Fruit fly (Drosophila melanogaster) whole organism, prepupa: Measurements from ENCODE around the gene pasi2.

Source experiments
- CG10669 ChIP-seq: fragments of 200-800 bp; sonication (Bioruptor generic); optimal IDR thresholded peaks from 3 replicates; lab custom pipeline; 2018; ENCODE audit warnings: missing biosample characterization, mild to moderate bottlenecking, missing genetic modification characterization, moderate library complexity
- CG11294 ChIP-seq: fragments of 200-800 bp; sonication (Bioruptor generic); IDR thresholded peaks from 2 replicates; pipeline ENCODE4 v1.3.6; 2022; ENCODE audit warnings: missing biosample characterization, missing genetic modification characterization
- CG11902 ChIP-seq: fragments of 200-800 bp; sonication (Bioruptor generic); optimal IDR thresholded peaks from 3 replicates; lab custom pipeline; 2016; ENCODE audit warnings: missing biosample characterization, missing genetic modification characterization
- CG15336 ChIP-seq: fragments of 200-800 bp; sonication (Bioruptor generic); IDR thresholded peaks from 2 replicates; pipeline ENCODE4 v1.3.6; 2022; ENCODE audit warnings: missing biosample characterization, missing genetic modification characterization
- CG1621 ChIP-seq: fragments of 200-800 bp; sonication (Bioruptor generic); optimal IDR thresholded peaks from 3 replicates; lab custom pipeline; 2018; ENCODE audit warnings: missing biosample characterization, mild to moderate bottlenecking, missing genetic modification characterization
- CG31627 ChIP-seq: fragments of 200-800 bp; sonication (Bioruptor generic); optimal IDR thresholded peaks from 3 replicates; lab custom pipeline; 2016; ENCODE audit warnings: missing biosample characterization, missing genetic modification characterization
- CG32006 ChIP-seq: fragments of 200-800 bp; sonication (Bioruptor generic); optimal IDR thresholded peaks from 3 replicates; lab custom pipeline; 2017; ENCODE audit warnings: missing biosample characterization, mild to moderate bottlenecking, missing genetic modification characterization
- CG34406 ChIP-seq: fragments of 200-800 bp; sonication (Bioruptor generic); optimal IDR thresholded peaks from 3 replicates; lab custom pipeline; 2016; ENCODE audit warnings: missing biosample characterization, missing genetic modification characterization
- CG4318 ChIP-seq: fragments of 200-800 bp; sonication (Bioruptor generic); optimal IDR thresholded peaks from 3 replicates; lab custom pipeline; 2017; ENCODE audit warnings: missing biosample characterization, mild to moderate bottlenecking, missing genetic modification characterization
- CG6792 ChIP-seq: fragments of 200-800 bp; sonication (Bioruptor generic); optimal IDR thresholded peaks from 3 replicates; lab custom pipeline; 2016; ENCODE audit warnings: missing biosample characterization, missing genetic modification characterization
- CG6808 ChIP-seq: fragments of 200-800 bp; sonication (Bioruptor generic); optimal IDR thresholded peaks from 3 replicates; lab custom pipeline; 2017; ENCODE audit warnings: missing biosample characterization, missing genetic modification characterization, mild to moderate bottlenecking, moderate library complexity, missing genetic modification reagents
- CG6854 ChIP-seq: fragments of 200-800 bp; sonication (Bioruptor generic); optimal IDR thresholded peaks from 2 replicates; lab custom pipeline; 2017; ENCODE audit warnings: missing biosample characterization, mild to moderate bottlenecking, missing genetic modification characterization
- CG7368 ChIP-seq: fragments of 200-800 bp; sonication (Bioruptor generic); optimal IDR thresholded peaks from 3 replicates; lab custom pipeline; 2016; ENCODE audit warnings: missing biosample characterization, missing genetic modification characterization
- CG8119 ChIP-seq: fragments of 200-800 bp; sonication (Bioruptor generic); IDR thresholded peaks from 3 replicates; pipeline ENCODE4 v1.3.6; 2022; ENCODE audit warnings: missing biosample characterization, missing genetic modification characterization
- CG8319 ChIP-seq: fragments of 200-800 bp; sonication (Bioruptor generic); optimal IDR thresholded peaks from 3 replicates; lab custom pipeline; 2016; ENCODE audit warnings: missing biosample characterization, missing genetic modification characterization
- CG8632 ChIP-seq: fragments of 200-800 bp; sonication (Bioruptor generic); optimal IDR thresholded peaks from 3 replicates; lab custom pipeline; 2016; ENCODE audit warnings: missing biosample characterization, missing genetic modification characterization
- Eip78C ChIP-seq: fragments of 200-800 bp; sonication (Bioruptor generic); peaks from one replicate; lab custom pipeline; 2016; ENCODE audit warnings: missing biosample characterization, missing genetic modification characterization
- Eip93F ChIP-seq: fragments of 200-800 bp; sonication (Bioruptor generic); optimal IDR thresholded peaks from 2 replicates; lab custom pipeline; 2016; ENCODE audit warnings: missing biosample characterization, mild to moderate bottlenecking, missing genetic modification characterization
- Ets21C ChIP-seq: fragments of 200-800 bp; sonication (Bioruptor generic); optimal IDR thresholded peaks from 3 replicates; lab custom pipeline; 2016; ENCODE audit warnings: missing biosample characterization, missing genetic modification characterization
- Hr38 ChIP-seq: sonication (Bioruptor generic); optimal IDR thresholded peaks from 2 replicates; lab custom pipeline; 2016; ENCODE audit warnings: missing biosample characterization, missing genetic modification characterization
- Lpt ChIP-seq: fragments of 200-800 bp; sonication (Bioruptor generic); optimal IDR thresholded peaks from 3 replicates; lab custom pipeline; 2016; ENCODE audit warnings: missing biosample characterization, missing genetic modification characterization
- Met ChIP-seq: fragments of 200-800 bp; sonication (Bioruptor generic); optimal IDR thresholded peaks from 3 replicates; lab custom pipeline; 2016; ENCODE audit warnings: missing biosample characterization, missing genetic modification characterization
- OdsH ChIP-seq: fragments of 200-800 bp; sonication (Bioruptor generic); optimal IDR thresholded peaks from 3 replicates; lab custom pipeline; 2016; ENCODE audit warnings: missing biosample characterization, missing genetic modification characterization
- Smox ChIP-seq: fragments of 200-800 bp; sonication (Bioruptor generic); optimal IDR thresholded peaks from 3 replicates; lab custom pipeline; 2016; ENCODE audit warnings: missing biosample characterization, missing genetic modification characterization
- Sox102F ChIP-seq: fragments of 200-800 bp; sonication (Bioruptor generic); optimal IDR thresholded peaks from 2 replicates; lab custom pipeline; 2016; ENCODE audit warnings: missing biosample characterization, mild to moderate bottlenecking, missing genetic modification characterization
- Sox15 ChIP-seq: fragments of 200-800 bp; sonication (Bioruptor generic); optimal IDR thresholded peaks from 3 replicates; lab custom pipeline; 2016; ENCODE audit warnings: missing biosample characterization, missing genetic modification characterization
- achi ChIP-seq: fragments of 200-800 bp; sonication (Bioruptor generic); optimal IDR thresholded peaks from 3 replicates; lab custom pipeline; 2016; ENCODE audit warnings: missing biosample characterization, missing genetic modification characterization
- cyc ChIP-seq: fragments of 200-800 bp; sonication (Bioruptor generic); optimal IDR thresholded peaks from 3 replicates; lab custom pipeline; 2016; ENCODE audit warnings: missing biosample characterization, missing genetic modification characterization
- dac ChIP-seq: fragments of 200-800 bp; sonication (Bioruptor generic); optimal IDR thresholded peaks from 2 replicates; lab custom pipeline; 2017; ENCODE audit warnings: missing biosample characterization, mild to moderate bottlenecking, missing genetic modification characterization
- dsx ChIP-seq: fragments of 200-800 bp; optimal IDR thresholded peaks from 3 replicates; lab custom pipeline; 2019; ENCODE audit warnings: missing biosample characterization, mild to moderate bottlenecking, missing genetic modification characterization, moderate library complexity; ENCODE audit not compliant: poor library complexity, severe bottlenecking
- eg ChIP-seq: fragments of 200-800 bp; sonication (Bioruptor generic); IDR thresholded peaks from 3 replicates; pipeline ENCODE4 v1.3.6; 2022; ENCODE audit warnings: missing biosample characterization, missing genetic modification characterization
- fd85E ChIP-seq: fragments of 200-800 bp; sonication (Bioruptor generic); optimal IDR thresholded peaks from 3 replicates; lab custom pipeline; 2016; ENCODE audit warnings: missing biosample characterization, missing genetic modification characterization
- fkh ChIP-seq: fragments of 200-800 bp; sonication (Bioruptor generic); optimal IDR thresholded peaks from 3 replicates; lab custom pipeline; 2017; ENCODE audit warnings: missing biosample characterization, mild to moderate bottlenecking, missing genetic modification characterization, moderate library complexity
- lz ChIP-seq: fragments of 200-800 bp; sonication (Bioruptor generic); optimal IDR thresholded peaks from 3 replicates; lab custom pipeline; 2016; ENCODE audit warnings: missing biosample characterization, missing genetic modification characterization
- salr ChIP-seq, 2 experiments: fragments of 200-800 bp; sonication (Bioruptor generic); optimal IDR thresholded peaks; 3 replicates each; lab custom pipeline; 2016 to 2018; ENCODE audit warnings: missing biosample characterization in 2 of 2, missing genetic modification characterization in 2 of 2, mild to moderate bottlenecking in 1 of 2
- spab ChIP-seq: fragments of 200-800 bp; sonication (Bioruptor generic); optimal IDR thresholded peaks from 2 replicates; lab custom pipeline; 2017; ENCODE audit warnings: missing biosample characterization, mild to moderate bottlenecking, missing genetic modification characterization, missing genetic modification reagents
- ss ChIP-seq, 2 experiments: fragments of 200-800 bp; sonication (Bioruptor generic); optimal IDR thresholded peaks; 2 replicates in 1 of 2; 3 replicates in 1 of 2; lab custom pipeline; 2017 to 2018; ENCODE audit warnings: mild to moderate bottlenecking in 2 of 2, missing biosample characterization in 2 of 2, missing genetic modification characterization in 2 of 2, moderate library complexity in 1 of 2
- svp ChIP-seq: fragments of 200-800 bp; sonication (Bioruptor generic); peaks from one replicate; lab custom pipeline; 2016; ENCODE audit warnings: missing biosample characterization, missing genetic modification characterization
- topi ChIP-seq: fragments of 200-800 bp; sonication (Bioruptor generic); optimal IDR thresholded peaks from 3 replicates; lab custom pipeline; 2016; ENCODE audit warnings: missing biosample characterization, missing genetic modification characterization
- vri ChIP-seq: fragments of 200-800 bp; sonication (Bioruptor generic); optimal IDR thresholded peaks from 3 replicates; lab custom pipeline; 2016; ENCODE audit warnings: missing biosample characterization, mild to moderate bottlenecking, missing genetic modification characterization

pasi2 gene

dm6 chr3R:9353276-9353652 lies 18.3 kb downstream of the pasi2 start (continued):
- TF ChIP-seq cyc (GFP tag; lab: Kevin White, UChicago), result peak; percentile 85
- peak; percentile 89 for TF ChIP-seq CG8632 (GFP tag; lab: Kevin White, UChicago)
- TF ChIP-seq Hr38 (GFP tag; lab: Kevin White, UChicago), result no peak
- TF ChIP-seq CG8119 (GFP tag; lab: Robert Waterston, UW), result no peak
- no peak for TF ChIP-seq CG11294 (GFP tag; lab: Robert Waterston, UW)
- TF ChIP-seq svp (GFP tag; lab: Kevin White, UChicago), result peak; percentile 90
- TF ChIP-seq Sox15 (GFP tag; lab: Kevin White, UChicago), result peak; percentile 64
- TF ChIP-seq Ets21C, result peak; percentile 48
- TF ChIP-seq CG31627 (GFP tag; lab: Kevin White, UChicago), result peak; percentile 74
- peak; percentile 82 for TF ChIP-seq lz (GFP tag; lab: Kevin White, UChicago)
- TF ChIP-seq CG34406 (GFP tag; lab: Kevin White, UChicago), result peak; percentile 88
- TF ChIP-seq Met, result peak; percentile 88

- TF ChIP-seq Met (no peak), achi (GFP tag; lab: Kevin White, UChicago) (no peak), CG15336 (GFP tag; lab: Robert Waterston, UW) (no peak), fkh (no peak)
These were observed 20.2 kb downstream of the pasi2 start, which contains the start of gene CG43675 for dm6 chr3R:9355195-9355594. Gene CG43675, plus strand, starts transcription at chr3R:9355495.

- TF ChIP-seq eg (GFP tag; lab: Robert Waterston, UW) (no peak), Sox102F (GFP tag; lab: Kevin White, UChicago) (no peak), Hr38 (GFP tag; lab: Kevin White, UChicago) (no peak), Met (no peak), salr (GFP tag; optimal IDR thresholded peaks at IDR 0.05; lab: Kevin White, UChicago) (no peak), dsx (GFP tag; lab: Kevin White, UChicago) (no peak), CG6792 (no peak), Lpt (GFP tag; lab: Kevin White, UChicago) (no peak), CG10669 (GFP tag; lab: Kevin White, UChicago) (no peak)
These were observed 24.4 kb downstream of the pasi2 start for dm6 chr3R:9359393-9359792.

dm6 chr3R:9363066-9363719 lies 28.2 kb downstream of the pasi2 start, which contains the start of gene CG18473:
Gene CG18473, plus strand, starts transcription at chr3R:9363305.
- TF ChIP-seq svp (GFP tag; lab: Kevin White, UChicago) (peak; percentile 93), CG11902 (GFP tag; lab: Kevin White, UChicago) (no peak), Eip78C (GFP tag; lab: Kevin White, UChicago) (peak; percentile 65), fkh (peak; percentile 10)

- TF ChIP-seq CG8319 (GFP tag; lab: Kevin White, UChicago) (no peak), dac (no peak), svp (GFP tag; lab: Kevin White, UChicago) (peak; percentile 94), Lpt (GFP tag; lab: Kevin White, UChicago) (no peak)
These were observed 30.2 kb downstream of the pasi2 start, which contains the start of gene Srr for dm6 chr3R:9365121-9365520. Gene Srr, plus strand, starts transcription at chr3R:9365398.

- TF ChIP-seq vri (GFP tag; lab: Kevin White, UChicago) (peak; percentile 76), Smox (GFP tag; lab: Kevin White, UChicago) (no peak), fd85E (no peak), Eip93F (GFP tag; lab: Kevin White, UChicago) (peak; percentile 32), CG6854 (GFP tag; lab: Kevin White, UChicago) (no peak), CG1621 (tag; lab: Kevin White, UChicago) (no peak), CG6808 (GFP tag; lab: Kevin White, UChicago) (peak; percentile 2), Eip78C (GFP tag; lab: Kevin White, UChicago) (peak; percentile 39), CG4318 (GFP tag; lab: Kevin White, UChicago) (no peak), CG31627 (GFP tag; lab: Kevin White, UChicago) (no peak), OdsH (GFP tag; lab: Kevin White, UChicago) (no peak), CG10669 (GFP tag; lab: Kevin White, UChicago) (no peak), CG7368 (GFP tag; lab: Kevin White, UChicago) (no peak), achi (GFP tag; lab: Kevin White, UChicago) (no peak), cyc (GFP tag; lab: Kevin White, UChicago) (no peak), topi (GFP tag; lab: Kevin White, UChicago) (no peak), CG15336 (GFP tag; lab: Robert Waterston, UW) (no peak), Met (no peak), ss (GFP tag; optimal IDR thresholded peaks at IDR 0.05; lab: Kevin White, UChicago) (no peak), CG32006 (GFP tag; lab: Kevin White, UChicago) (no peak), spab (GFP tag; lab: Kevin White, UChicago) (no peak)
These were observed 31.0 kb downstream of the pasi2 start for dm6 chr3R:9365893-9366500.
